Fruit fly (Drosophila melanogaster) whole organism, wandering third instar larva: Measurements from ENCODE around the gene kmr.

Source experiments
- CrebA ChIP-seq: fragments of 200-800 bp; sonication (Bioruptor generic); optimal IDR thresholded peaks from 2 replicates; lab custom pipeline; 2016; ENCODE audit warnings: missing biosample characterization, mild to moderate bottlenecking, missing genetic modification characterization, borderline replicate concordance
- Dfd ChIP-seq: fragments of >200 bp; optimal IDR thresholded peaks from 2 replicates; lab custom pipeline; 2017; ENCODE audit warnings: missing biosample characterization, missing genetic modification characterization
- GATAd ChIP-seq: sonication (Bioruptor generic); optimal IDR thresholded peaks from 2 replicates; lab custom pipeline; 2016; ENCODE audit warnings: missing biosample characterization, missing genetic modification characterization
- HLH106 ChIP-seq: fragments of 200-800 bp; optimal IDR thresholded peaks from 3 replicates; lab custom pipeline; 2019; ENCODE audit warnings: missing biosample characterization, mild to moderate bottlenecking, missing genetic modification characterization, moderate library complexity
- Hnf4 ChIP-seq: fragments of 200-800 bp; sonication (Bioruptor generic); optimal IDR thresholded peaks from 2 replicates; lab custom pipeline; 2016; ENCODE audit warnings: missing biosample characterization, mild to moderate bottlenecking, missing genetic modification characterization
- Hr78 ChIP-seq: fragments of >200 bp; optimal IDR thresholded peaks from 2 replicates; lab custom pipeline; 2017; ENCODE audit warnings: missing biosample characterization, missing genetic modification characterization
- Hr83 ChIP-seq: fragments of 200-300 bp; sonication (Bioruptor generic); optimal IDR thresholded peaks from 2 replicates; lab custom pipeline; 2016; ENCODE audit warnings: missing biosample characterization, mild to moderate bottlenecking, missing genetic modification characterization, moderate library complexity; ENCODE audit not compliant: poor library complexity, severe bottlenecking
- Jra ChIP-seq: sonication (Bioruptor generic); optimal IDR thresholded peaks from 2 replicates; lab custom pipeline; 2016; ENCODE audit warnings: missing biosample characterization, missing genetic modification characterization
- N ChIP-seq: fragments of >200 bp; optimal IDR thresholded peaks from 2 replicates; lab custom pipeline; 2018; ENCODE audit warnings: missing biosample characterization, missing external identifiers, missing genetic modification characterization
- OdsH ChIP-seq: fragments of 200-800 bp; sonication (Bioruptor generic); optimal IDR thresholded peaks from 2 replicates; lab custom pipeline; 2016; ENCODE audit warnings: missing biosample characterization, mild to moderate bottlenecking, missing genetic modification characterization
- Rel ChIP-seq, 2 experiments: fragments of 200-800 bp; sonication (Bioruptor generic) in 1 of 2; optimal IDR thresholded peaks; 2 replicates in 1 of 2; 3 replicates in 1 of 2; lab custom pipeline; 2016 to 2019; ENCODE audit warnings: mild to moderate bottlenecking in 2 of 2, missing biosample characterization in 2 of 2, missing genetic modification characterization in 2 of 2, moderate library complexity in 1 of 2
- Sp1 ChIP-seq: fragments of 200-800 bp; sonication (Bioruptor generic); optimal IDR thresholded peaks from 3 replicates; lab custom pipeline; 2019; ENCODE audit warnings: missing biosample characterization, mild to moderate bottlenecking, missing genetic modification characterization, moderate library complexity
- Vsx2 ChIP-seq: fragments of 200-300, 225-300 bp; sonication (Bioruptor generic); optimal IDR thresholded peaks from 2 replicates; lab custom pipeline; 2018; ENCODE audit warnings: missing biosample characterization, missing genetic modification characterization; ENCODE audit not compliant: partially characterized antibody
- brk ChIP-seq: fragments of 200-800 bp; sonication (Bioruptor generic); optimal IDR thresholded peaks from 2 replicates; lab custom pipeline; 2016; ENCODE audit warnings: missing biosample characterization, mild to moderate bottlenecking, missing genetic modification characterization
- dl ChIP-seq, 2 experiments: fragments of 175-275, 200-275 bp in 1 of 2; fragments of 200-275 bp in 1 of 2; sonication (Bioruptor generic); optimal IDR thresholded peaks; lab custom pipeline; 2018; ENCODE audit warnings: mild to moderate bottlenecking in 2 of 2, missing biosample characterization in 2 of 2, missing genetic modification characterization in 2 of 2, moderate library complexity in 2 of 2; ENCODE audit not compliant: partially characterized antibody in 2 of 2, insufficient read depth in 1 of 2
- dmrt93B ChIP-seq: fragments of 200-800 bp; sonication (Bioruptor generic); optimal IDR thresholded peaks from 2 replicates; lab custom pipeline; 2018; ENCODE audit warnings: missing biosample characterization, mild to moderate bottlenecking, missing genetic modification characterization
- dsf ChIP-seq: sonication (Bioruptor generic); optimal IDR thresholded peaks from 2 replicates; lab custom pipeline; 2016; ENCODE audit warnings: missing biosample characterization, missing genetic modification characterization, borderline replicate concordance
- ey ChIP-seq: fragments of 200-800 bp; sonication (Bioruptor generic); optimal IDR thresholded peaks from 2 replicates; lab custom pipeline; 2016; ENCODE audit warnings: missing biosample characterization, missing genetic modification characterization
- foxo ChIP-seq, 2 experiments: fragments of 200-800 bp; sonication (Bioruptor generic); optimal IDR thresholded peaks; 2 replicates in 1 of 2; 3 replicates in 1 of 2; lab custom pipeline; 2016 to 2017; ENCODE audit warnings: missing biosample characterization in 2 of 2, missing genetic modification characterization in 2 of 2
- fru ChIP-seq: fragments of 200-800 bp; sonication (Bioruptor generic); optimal IDR thresholded peaks from 3 replicates; lab custom pipeline; 2016; ENCODE audit warnings: missing biosample characterization, mild to moderate bottlenecking, missing genetic modification characterization
- h ChIP-seq: fragments of 200-800 bp; sonication (Bioruptor generic); optimal IDR thresholded peaks from 3 replicates; lab custom pipeline; 2016; ENCODE audit warnings: missing biosample characterization, mild to moderate bottlenecking, missing genetic modification characterization
- jim ChIP-seq: fragments of 175-275, 200-325 bp; sonication (Bioruptor generic); optimal IDR thresholded peaks from 2 replicates; lab custom pipeline; 2016; ENCODE audit warnings: missing biosample characterization, mild to moderate bottlenecking, missing genetic modification characterization
- lola ChIP-seq: fragments of >200 bp; optimal IDR thresholded peaks from 2 replicates; lab custom pipeline; 2017; ENCODE audit warnings: missing biosample characterization, missing genetic modification characterization
- pan ChIP-seq: fragments of >200 bp; optimal IDR thresholded peaks from 2 replicates; lab custom pipeline; 2017
- psq ChIP-seq: fragments of 200-800 bp; sonication (Bioruptor generic); optimal IDR thresholded peaks from 3 replicates; lab custom pipeline; 2017; ENCODE audit warnings: missing biosample characterization, mild to moderate bottlenecking, missing genetic modification characterization, moderate library complexity
- rgr ChIP-seq: fragments of 200-800 bp; sonication (Bioruptor generic); optimal IDR thresholded peaks from 3 replicates; lab custom pipeline; 2016; ENCODE audit warnings: missing biosample characterization, mild to moderate bottlenecking, missing genetic modification characterization
- sage ChIP-seq: fragments of 200-800 bp; sonication (Bioruptor generic); optimal IDR thresholded peaks from 2 replicates; lab custom pipeline; 2016; ENCODE audit warnings: missing biosample characterization, mild to moderate bottlenecking, missing genetic modification characterization
- sv ChIP-seq: fragments of 200-800 bp; sonication (Bioruptor generic); optimal IDR thresholded peaks from 3 replicates; lab custom pipeline; 2016; ENCODE audit warnings: missing biosample characterization, missing genetic modification characterization
- tai ChIP-seq: sonication (Bioruptor generic); optimal IDR thresholded peaks from 2 replicates; lab custom pipeline; 2016; ENCODE audit warnings: missing biosample characterization, missing genetic modification characterization
- usp ChIP-seq: fragments of >200 bp; optimal IDR thresholded peaks from 2 replicates; lab custom pipeline; 2017; ENCODE audit warnings: missing biosample characterization, missing genetic modification characterization
- woc ChIP-seq: sonication (Bioruptor generic); optimal IDR thresholded peaks from 2 replicates; lab custom pipeline; 2016; ENCODE audit warnings: missing biosample characterization, mild to moderate bottlenecking, missing genetic modification characterization

kmr gene

dm6 chr3R:13796607-13797246, 81.7 kb downstream of the kmr start:
- TF ChIP-seq dmrt93B (GFP tag; lab: Kevin White, UChicago), result no peak
- TF ChIP-seq brk (GFP tag; lab: Kevin White, UChicago), result no peak
- no peak for TF ChIP-seq ey (GFP tag; lab: Kevin White, UChicago)
- no peak for TF ChIP-seq Vsx2

DNA sequence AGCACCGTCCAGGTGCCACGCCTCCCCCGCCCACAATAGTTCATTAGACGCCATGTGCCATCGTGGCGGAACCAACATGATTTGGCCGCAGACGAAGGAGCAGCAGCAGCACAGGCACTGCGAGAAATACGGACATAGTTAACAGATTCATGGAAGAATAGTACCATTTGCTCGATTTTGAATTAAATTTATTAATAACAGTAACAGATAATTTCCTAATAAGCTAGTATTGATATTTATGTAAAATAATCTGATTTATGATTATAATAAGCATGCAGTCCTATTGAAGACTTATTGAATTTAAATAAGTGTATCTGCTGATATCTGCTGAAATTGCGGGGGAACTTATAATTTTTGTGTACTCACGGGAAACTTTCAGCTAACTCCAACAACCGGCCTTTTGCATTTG, 82.3 kb downstream of the kmr start:
- no peak for TF ChIP-seq sv (GFP tag; lab: Kevin White, UChicago)
- TF ChIP-seq tai, result no peak
- no peak for TF ChIP-seq Rel (GFP tag; optimal IDR thresholded peaks at IDR 0.05; lab: Kevin White, UChicago)
- TF ChIP-seq Rel (tag; optimal IDR thresholded peaks at IDR 0.05; lab: Kevin White, UChicago), result no peak
- no peak for TF ChIP-seq pan (lab: Kevin White, UChicago)
- TF ChIP-seq Hr78 (GFP tag; lab: Kevin White, UChicago), result no peak
- TF ChIP-seq Vsx2, result no peak
- TF ChIP-seq ey (GFP tag; lab: Kevin White, UChicago), result no peak
- no peak for TF ChIP-seq jim (GFP tag; lab: Kevin White, UChicago)
- TF ChIP-seq Dfd (GFP tag; lab: Kevin White, UChicago), result no peak
- TF ChIP-seq brk (GFP tag; lab: Kevin White, UChicago), result no peak
- no peak for TF ChIP-seq foxo (GFP tag; optimal IDR thresholded peaks at IDR 0.05; lab: Kevin White, UChicago)
- TF ChIP-seq OdsH (GFP tag; lab: Kevin White, UChicago), result no peak
- TF ChIP-seq h (GFP tag; lab: Kevin White, UChicago), result no peak
- no peak for TF ChIP-seq lola (GFP tag; lab: Kevin White, UChicago)
- no peak for TF ChIP-seq CrebA (GFP tag; lab: Kevin White, UChicago)
- TF ChIP-seq GATAd (GFP tag; lab: Kevin White, UChicago), result no peak
- TF ChIP-seq dsf (GFP tag; lab: Kevin White, UChicago), result no peak
- TF ChIP-seq sage (GFP tag; lab: Kevin White, UChicago), result no peak
- TF ChIP-seq, all 38 proteins: peak for 0

DNA sequence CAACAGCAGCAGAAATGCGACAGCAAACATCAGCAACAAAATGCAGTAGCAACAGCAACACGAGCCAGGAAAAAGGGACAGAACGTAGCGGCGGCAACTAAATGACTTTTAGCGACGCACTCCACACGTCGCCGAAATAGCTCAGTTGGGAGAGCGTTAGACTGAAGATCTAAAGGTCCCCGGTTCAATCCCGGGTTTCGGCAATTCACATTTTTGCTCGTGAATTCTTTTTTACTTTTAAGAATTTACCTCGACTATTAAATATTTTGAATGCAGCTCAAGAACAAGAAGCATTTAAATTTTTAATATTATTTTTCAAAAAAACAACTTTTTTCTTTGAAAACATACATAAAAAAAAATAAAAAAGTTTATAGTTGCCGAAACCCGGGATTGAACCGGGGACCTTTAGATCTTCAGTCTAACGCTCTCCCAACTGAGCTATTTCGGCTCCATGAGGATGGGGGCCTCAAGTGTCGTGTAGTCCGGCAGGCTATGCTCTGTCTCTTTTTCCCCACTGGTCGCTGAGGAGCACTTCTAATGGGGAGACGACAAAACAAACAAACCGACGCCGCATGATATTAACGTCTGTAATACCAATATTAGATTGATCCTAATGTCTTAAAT, 82.9 kb downstream of the kmr start:
- TF ChIP-seq Rel (GFP tag; optimal IDR thresholded peaks at IDR 0.05; lab: Kevin White, UChicago), result no peak
- TF ChIP-seq Rel (tag; optimal IDR thresholded peaks at IDR 0.05; lab: Kevin White, UChicago), result peak; percentile 8
- no peak for TF ChIP-seq usp
- no peak for TF ChIP-seq dmrt93B (GFP tag; lab: Kevin White, UChicago)
- TF ChIP-seq rgr (GFP tag; lab: Kevin White, UChicago), result no peak
- TF ChIP-seq, all 38 proteins: peak for 1

dm6 chr3R:13799567-13800429, 84.8 kb downstream of the kmr start:
- TF ChIP-seq Hr78 (GFP tag; lab: Kevin White, UChicago) (no peak), HLH106 (tag; lab: Kevin White, UChicago) (peak; percentile 14), foxo (GFP tag; optimal IDR thresholded peaks at IDR 0.05; lab: Kevin White, UChicago) (peak in 1 of 2 experiments; percentile 12), Sp1 (GFP tag; lab: Kevin White, UChicago) (peak; percentile 18), usp (no peak), sv (GFP tag; lab: Kevin White, UChicago) (no peak), fru (GFP tag; lab: Kevin White, UChicago) (no peak), dl (GFP tag; optimal IDR thresholded peaks at IDR 0.05; lab: Kevin White, UChicago; ENCODE audit: insufficient read depth in 1 of 2, partially characterized antibody in 2 of 2) (no peak), Rel (GFP tag; optimal IDR thresholded peaks at IDR 0.05; lab: Kevin White, UChicago) (no peak), Rel (tag; optimal IDR thresholded peaks at IDR 0.05; lab: Kevin White, UChicago) (no peak), sage (GFP tag; lab: Kevin White, UChicago) (no peak), GATAd (GFP tag; lab: Kevin White, UChicago) (no peak), h (GFP tag; lab: Kevin White, UChicago) (no peak), Jra (GFP tag; lab: Kevin White, UChicago) (no peak), jim (GFP tag; lab: Kevin White, UChicago) (no peak)

DNA sequence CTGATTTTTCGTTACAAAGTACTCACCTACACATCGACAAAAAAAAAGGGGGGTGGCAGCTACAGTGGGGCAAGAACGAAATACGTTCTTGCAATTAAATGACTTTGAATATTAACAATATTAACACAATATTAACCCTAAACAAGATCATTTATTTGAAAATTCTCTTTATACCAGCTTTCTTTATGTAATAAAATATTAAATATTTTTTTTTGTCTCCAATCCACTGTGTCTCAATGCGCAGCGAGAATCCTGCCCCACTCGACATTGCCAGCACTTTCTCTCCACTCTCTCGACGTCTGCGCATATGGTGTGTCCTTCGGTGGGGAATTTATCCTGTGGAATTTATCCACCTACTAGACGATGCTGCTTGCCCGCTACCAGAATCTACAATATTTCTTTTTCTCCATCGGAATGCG, 85.4 kb downstream of the kmr start:
- TF ChIP-seq Rel (GFP tag; optimal IDR thresholded peaks at IDR 0.05; lab: Kevin White, UChicago), result no peak
- TF ChIP-seq Rel (tag; optimal IDR thresholded peaks at IDR 0.05; lab: Kevin White, UChicago), result no peak
- peak; percentile 34 for TF ChIP-seq Hnf4
- TF ChIP-seq usp, result no peak
- TF ChIP-seq psq, result peak; percentile 63
- peak; percentile 27 for TF ChIP-seq dmrt93B (GFP tag; lab: Kevin White, UChicago)
- TF ChIP-seq Hr78 (GFP tag; lab: Kevin White, UChicago), result no peak
- TF ChIP-seq rgr (GFP tag; lab: Kevin White, UChicago), result peak; percentile 78
- peak; percentile 24 for TF ChIP-seq brk (GFP tag; lab: Kevin White, UChicago)
- TF ChIP-seq Hr83 (GFP tag; lab: Kevin White, UChicago), result no peak
- no peak for TF ChIP-seq lola (GFP tag; lab: Kevin White, UChicago)
- TF ChIP-seq Sp1 (GFP tag; lab: Kevin White, UChicago), result peak; percentile 79
- TF ChIP-seq h (GFP tag; lab: Kevin White, UChicago), result peak; percentile 73
- no peak for TF ChIP-seq sage (GFP tag; lab: Kevin White, UChicago)
- TF ChIP-seq fru (GFP tag; lab: Kevin White, UChicago), result peak; percentile 71
- TF ChIP-seq woc, result peak; percentile 0
- TF ChIP-seq dl (GFP tag; optimal IDR thresholded peaks at IDR 0.05; lab: Kevin White, UChicago; ENCODE audit: insufficient read depth in 1 of 2, partially characterized antibody in 2 of 2), result no peak
- TF ChIP-seq tai, result no peak
- TF ChIP-seq Vsx2, result peak; percentile 23
- peak; percentile 54 for TF ChIP-seq HLH106 (tag; lab: Kevin White, UChicago)
- no peak for TF ChIP-seq jim (GFP tag; lab: Kevin White, UChicago)
- no peak for TF ChIP-seq N (GFP tag; lab: Kevin White, UChicago)
- peak in 1 of 2 experiments; percentile 73 for TF ChIP-seq foxo (GFP tag; optimal IDR thresholded peaks at IDR 0.05; lab: Kevin White, UChicago)
